Worm (Caenorhabditis elegans): ENCODE data around the gene col-108.

ce11 chrIV:1804613-1805012 lies 36.2 kb downstream of the col-108 start:
- TF ChIP-seq skn-1 (tag; optimal IDR thresholded peaks at IDR 0.05) (no peak), lin-11 (tag; optimal IDR thresholded peaks at IDR 0.05) (no peak), nhr-23 (tag; optimal IDR thresholded peaks at IDR 0.05) (no peak), lsy-2 (tag; optimal IDR thresholded peaks at IDR 0.05) (peak in 1 of 2 experiments; percentile 62), nhr-237 (tag; optimal IDR thresholded peaks at IDR 0.05) (no peak), egl-27 (tag; optimal IDR thresholded peaks at IDR 0.05) (no peak), nhr-11 (tag; optimal IDR thresholded peaks at IDR 0.05) (no peak)

All from whole organism, L2 larva.